Fruit fly (Drosophila melanogaster): Measurements from ENCODE around the gene CG42710.

CG42710 gene

DNA sequence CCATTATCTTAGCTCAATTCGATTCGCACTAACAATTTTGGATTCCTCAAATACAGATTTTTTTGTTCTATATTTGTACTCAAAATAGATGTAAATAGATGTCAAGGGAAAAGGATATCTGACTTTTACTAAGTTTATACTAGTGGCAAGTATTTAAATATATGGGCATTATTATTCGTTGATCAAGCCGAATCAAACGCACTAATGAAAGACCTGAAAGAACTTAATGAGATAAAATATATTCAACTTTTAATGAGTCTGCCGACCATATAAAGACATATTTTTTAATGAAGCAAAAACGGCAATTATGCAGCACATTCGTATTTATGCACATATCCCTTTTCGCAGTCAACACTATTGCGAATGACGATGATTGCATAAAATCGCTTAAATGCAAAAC is at the start of gene CG42710:
CG42710 (minus strand) TSS at position 101 of the 400 bp plus-strand sequence.
- TF ChIP-seq Abd-B (GFP tag; optimal IDR thresholded peaks at IDR 0.05) (no peak), CG32264 (GFP tag; optimal IDR thresholded peaks at IDR 0.05) (no peak), Vsx2 (GFP tag; optimal IDR thresholded peaks at IDR 0.05; ENCODE audit: partially characterized antibody) (no peak), N (GFP tag; optimal IDR thresholded peaks at IDR 0.05) (no peak), OdsH (GFP tag; optimal IDR thresholded peaks at IDR 0.05) (no peak), Jra (GFP tag; optimal IDR thresholded peaks at IDR 0.05) (no peak), foxo (GFP tag; optimal IDR thresholded peaks at IDR 0.05) (no peak), HLH106 (tag; optimal IDR thresholded peaks at IDR 0.05) (no peak), Hr78 (GFP tag; optimal IDR thresholded peaks at IDR 0.05) (no peak), jim (GFP tag; optimal IDR thresholded peaks at IDR 0.05) (no peak), ey (GFP tag; optimal IDR thresholded peaks at IDR 0.05) (no peak), sv (GFP tag; optimal IDR thresholded peaks at IDR 0.05) (no peak), Dif (GFP tag; optimal IDR thresholded peaks at IDR 0.05; ENCODE audit: partially characterized antibody) (no peak), CrebA (GFP tag; optimal IDR thresholded peaks at IDR 0.05; ENCODE audit: borderline replicate concordance) (no peak)

DNA sequence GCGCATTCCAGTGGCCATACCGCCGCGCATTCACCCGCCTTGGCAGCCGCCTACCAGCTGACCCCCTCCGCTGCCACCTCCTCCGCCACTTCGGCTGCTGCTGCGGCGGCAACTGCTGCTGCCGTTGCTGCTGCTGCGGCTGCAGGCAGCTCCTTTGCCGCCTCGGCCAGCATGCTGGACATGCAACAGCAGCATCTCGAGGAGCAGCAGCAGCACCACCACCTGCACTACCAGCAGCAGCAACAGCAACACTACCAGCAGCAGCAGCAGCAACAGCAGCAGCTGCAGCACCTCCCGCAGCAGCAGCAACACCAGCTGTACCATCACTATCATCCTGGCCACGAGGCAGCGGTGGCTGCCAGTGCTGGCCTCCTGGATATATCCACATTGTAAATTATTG is 46.1 kb upstream of the CG42710 start:
- TF ChIP-seq ey (GFP tag; optimal IDR thresholded peaks at IDR 0.05) (no peak), Hnf4 (GFP tag; optimal IDR thresholded peaks at IDR 0.05) (no peak), dsf (GFP tag; optimal IDR thresholded peaks at IDR 0.05; ENCODE audit: borderline replicate concordance) (no peak), HLH106 (tag; optimal IDR thresholded peaks at IDR 0.05) (no peak), CG32264 (GFP tag; optimal IDR thresholded peaks at IDR 0.05) (no peak), br (GFP tag; optimal IDR thresholded peaks at IDR 0.05) (no peak), Rel (GFP tag; optimal IDR thresholded peaks at IDR 0.05) (no peak), Rel (tag; optimal IDR thresholded peaks at IDR 0.05) (no peak), foxo (GFP tag; optimal IDR thresholded peaks at IDR 0.05) (no peak)

DNA sequence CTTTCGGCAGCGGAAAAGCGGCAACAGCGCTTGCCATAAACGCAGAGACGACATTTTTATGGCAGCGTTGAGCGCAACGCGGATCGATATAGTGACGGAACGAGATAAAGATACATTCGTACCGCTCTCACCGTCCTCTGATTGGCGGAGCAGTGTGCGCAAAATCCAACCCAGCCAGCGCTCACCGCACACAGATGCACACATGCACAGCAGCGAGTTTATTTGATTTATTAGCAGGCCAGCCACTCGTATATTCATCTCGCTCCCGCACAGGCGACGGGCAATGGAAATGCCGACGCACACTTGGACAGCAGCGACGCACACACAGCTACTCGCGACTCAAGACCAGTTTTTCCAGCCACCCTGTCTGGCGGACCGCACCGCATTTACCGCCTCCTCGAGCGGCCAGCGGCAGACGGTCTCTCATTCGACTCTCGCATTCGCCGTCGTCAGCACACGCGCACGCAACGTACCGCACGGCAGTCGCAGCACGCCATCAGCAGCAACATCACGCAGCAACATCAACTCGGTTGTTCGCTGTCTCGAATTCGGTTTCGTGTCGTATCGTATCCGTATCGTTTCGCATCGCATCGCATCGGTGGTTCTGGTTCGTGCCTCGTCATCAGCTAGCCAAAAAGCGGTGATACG is 43.0 kb upstream of the CG42710 start, which contains the start of gene SoxN:
SoxN (plus strand) TSS at position 424 of the 648 bp plus-strand sequence.
- TF ChIP-seq rgr (GFP tag; optimal IDR thresholded peaks at IDR 0.05) (peak; percentile 21), CG9705 (GFP tag; optimal IDR thresholded peaks at IDR 0.05) (no peak), psq (GFP tag; optimal IDR thresholded peaks at IDR 0.05) (peak; percentile 2), N (GFP tag; optimal IDR thresholded peaks at IDR 0.05) (peak; percentile 86), Sp1 (GFP tag; optimal IDR thresholded peaks at IDR 0.05) (peak; percentile 12), sage (GFP tag; optimal IDR thresholded peaks at IDR 0.05) (no peak), GATAd (GFP tag; optimal IDR thresholded peaks at IDR 0.05) (no peak), Dfd (GFP tag; optimal IDR thresholded peaks at IDR 0.05) (no peak), Dif (GFP tag; optimal IDR thresholded peaks at IDR 0.05; ENCODE audit: partially characterized antibody) (peak; percentile 26), foxo (GFP tag; optimal IDR thresholded peaks at IDR 0.05) (no peak), pan (optimal IDR thresholded peaks at IDR 0.05) (no peak), Hnf4 (GFP tag; optimal IDR thresholded peaks at IDR 0.05) (no peak), Hr83 (GFP tag; optimal IDR thresholded peaks at IDR 0.05; ENCODE audit: poor library complexity, severe bottlenecking) (peak; percentile 21), br (GFP tag; optimal IDR thresholded peaks at IDR 0.05) (no peak), brk (GFP tag; optimal IDR thresholded peaks at IDR 0.05) (no peak), h (GFP tag; optimal IDR thresholded peaks at IDR 0.05) (peak; percentile 17), fru (GFP tag; optimal IDR thresholded peaks at IDR 0.05) (peak; percentile 7), Vsx2 (GFP tag; optimal IDR thresholded peaks at IDR 0.05; ENCODE audit: partially characterized antibody) (peak; percentile 84), Mio (GFP tag; optimal IDR thresholded peaks at IDR 0.05) (no peak)

DNA sequence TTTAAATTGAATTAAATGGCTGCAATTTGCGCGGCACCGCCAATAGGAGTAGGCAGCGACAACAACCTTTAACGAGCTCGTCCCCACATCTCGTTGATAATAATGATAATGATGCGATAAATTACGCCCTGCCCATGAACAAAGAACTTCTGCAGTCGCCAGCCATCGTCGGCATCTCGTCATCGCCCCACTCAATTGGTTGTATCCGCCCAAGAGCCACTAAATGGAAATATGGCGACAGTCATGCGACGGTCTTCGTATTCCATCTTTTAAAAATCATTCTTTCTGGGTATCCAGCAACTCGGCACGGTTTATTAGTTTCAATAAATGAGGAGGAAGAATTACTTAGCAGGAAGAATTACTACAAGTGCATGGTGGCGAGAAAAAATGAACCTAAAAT is 38.2 kb upstream of the CG42710 start:
- TF ChIP-seq Hr83 (GFP tag; optimal IDR thresholded peaks at IDR 0.05; ENCODE audit: poor library complexity, severe bottlenecking) (no peak), usp (GFP tag; optimal IDR thresholded peaks at IDR 0.05) (no peak), brk (GFP tag; optimal IDR thresholded peaks at IDR 0.05) (no peak), foxo (GFP tag; optimal IDR thresholded peaks at IDR 0.05) (no peak), ey (GFP tag; optimal IDR thresholded peaks at IDR 0.05) (no peak), dl (GFP tag; optimal IDR thresholded peaks at IDR 0.05; ENCODE audit: insufficient read depth in 1 of 2, partially characterized antibody in 2 of 2) (no peak), Vsx2 (GFP tag; optimal IDR thresholded peaks at IDR 0.05; ENCODE audit: partially characterized antibody) (no peak), psq (GFP tag; optimal IDR thresholded peaks at IDR 0.05) (no peak), fru (GFP tag; optimal IDR thresholded peaks at IDR 0.05) (no peak), CG32264 (GFP tag; optimal IDR thresholded peaks at IDR 0.05) (no peak), Hr78 (GFP tag; optimal IDR thresholded peaks at IDR 0.05) (no peak), CrebA (GFP tag; optimal IDR thresholded peaks at IDR 0.05; ENCODE audit: borderline replicate concordance) (no peak), Jra (GFP tag; optimal IDR thresholded peaks at IDR 0.05) (no peak), Abd-B (GFP tag; optimal IDR thresholded peaks at IDR 0.05) (no peak), sage (GFP tag; optimal IDR thresholded peaks at IDR 0.05) (no peak), dmrt93B (GFP tag; optimal IDR thresholded peaks at IDR 0.05) (no peak), HLH106 (tag; optimal IDR thresholded peaks at IDR 0.05) (no peak), br (GFP tag; optimal IDR thresholded peaks at IDR 0.05) (no peak), CG9705 (GFP tag; optimal IDR thresholded peaks at IDR 0.05) (no peak)

Measured in whole organism, wandering third instar larva.